Fruit fly (Drosophila melanogaster) whole organism, embryonic: ENCODE data around the gene Ing5.

Experiments
- Ada2b ChIP-seq: fragments of 200-800 bp; sonication (Bioruptor generic); IDR thresholded peaks from 2 replicates; pipeline ENCODE4 v1.3.6; 2022; ENCODE audit warnings: missing biosample characterization, missing genetic modification characterization
- Asciz ChIP-seq: fragments of 200-800 bp; sonication (Bioruptor generic); optimal IDR thresholded peaks from 2 replicates; lab custom pipeline; 2017; ENCODE audit warnings: missing biosample characterization, mild to moderate bottlenecking, missing genetic modification characterization, missing genetic modification reagents
- Bdp1 ChIP-seq: fragments of 200-800 bp; sonication (Bioruptor generic); optimal IDR thresholded peaks from 3 replicates; lab custom pipeline; 2016; ENCODE audit warnings: missing biosample characterization, missing genetic modification characterization
- Bgb ChIP-seq: fragments of 200-800 bp; sonication (Bioruptor generic); IDR thresholded peaks from 2 replicates; pipeline ENCODE4 v1.3.6; 2022; ENCODE audit warnings: missing biosample characterization, missing genetic modification characterization; ENCODE audit not compliant: partially characterized antibody
- Bteb2 ChIP-seq: fragments of 200-800 bp; sonication (Bioruptor generic); optimal IDR thresholded peaks from 2 replicates; lab custom pipeline; 2016; ENCODE audit warnings: missing biosample characterization, missing genetic modification characterization
- CG10209 ChIP-seq: fragments of 200-800 bp; sonication (Bioruptor generic); optimal IDR thresholded peaks from 3 replicates; lab custom pipeline; 2017; ENCODE audit warnings: missing biosample characterization, mild to moderate bottlenecking, missing genetic modification characterization, missing genetic modification reagents
- CG10543 ChIP-seq: fragments of 200-800 bp; sonication (Bioruptor generic); optimal IDR thresholded peaks from 3 replicates; lab custom pipeline; 2017; ENCODE audit warnings: missing biosample characterization, mild to moderate bottlenecking, missing genetic modification characterization, moderate library complexity
- CG10654 ChIP-seq: fragments of 200-800 bp; sonication (Bioruptor generic); optimal IDR thresholded peaks from 2 replicates; lab custom pipeline; 2016; ENCODE audit warnings: missing biosample characterization, missing genetic modification characterization
- CG11093 ChIP-seq: fragments of 200-800 bp; sonication (Bioruptor generic); IDR thresholded peaks from 3 replicates; pipeline ENCODE4 v1.3.6; 2022; ENCODE audit warnings: missing biosample characterization, missing genetic modification characterization
- CG11560 ChIP-seq: fragments of 200-800 bp; sonication (Bioruptor generic); IDR thresholded peaks from 3 replicates; pipeline ENCODE4 v1.3.6; 2022; ENCODE audit warnings: missing biosample characterization, missing genetic modification characterization
- CG11696 ChIP-seq: fragments of 200-800 bp; sonication (Bioruptor generic); IDR thresholded peaks from 2 replicates; pipeline ENCODE4 v1.3.6; 2022; ENCODE audit warnings: missing biosample characterization, missing genetic modification characterization
- CG12155 ChIP-seq: fragments of 200-800 bp; sonication (Bioruptor generic); optimal IDR thresholded peaks from 3 replicates; lab custom pipeline; 2016; ENCODE audit warnings: missing biosample characterization, missing genetic modification characterization
- CG14860 ChIP-seq: fragments of 200-800 bp; sonication (Bioruptor generic); IDR thresholded peaks from 3 replicates; pipeline ENCODE4 v1.3.6; 2022; ENCODE audit warnings: missing biosample characterization, missing genetic modification characterization; ENCODE audit not compliant: partially characterized antibody
- CG17328 ChIP-seq: fragments of 200-800 bp; sonication (Bioruptor generic); IDR thresholded peaks from 2 replicates; pipeline ENCODE4 v1.3.6; 2022; ENCODE audit warnings: missing biosample characterization, missing genetic modification characterization
- CG18262 ChIP-seq: fragments of 200-800 bp; optimal IDR thresholded peaks from 3 replicates; lab custom pipeline; 2019; ENCODE audit warnings: missing biosample characterization, mild to moderate bottlenecking, missing genetic modification characterization, moderate library complexity
- CG31365 ChIP-seq: fragments of 200-800 bp; sonication (Bioruptor generic); optimal IDR thresholded peaks from 2 replicates; lab custom pipeline; 2018; ENCODE audit warnings: missing biosample characterization, mild to moderate bottlenecking, missing genetic modification characterization
- CG32767 ChIP-seq: fragments of 200-800 bp; sonication (Bioruptor generic); IDR thresholded peaks from 2 replicates; pipeline ENCODE4 v1.3.6; 2022; ENCODE audit warnings: missing biosample characterization, missing genetic modification characterization
- CG33213 ChIP-seq: fragments of 200-800 bp; sonication (Bioruptor generic); optimal IDR thresholded peaks from 3 replicates; lab custom pipeline; 2016; ENCODE audit warnings: missing biosample characterization, missing genetic modification characterization
- CG34376 ChIP-seq: fragments of 200-800 bp; sonication (Bioruptor generic); optimal IDR thresholded peaks from 2 replicates; lab custom pipeline; 2018; ENCODE audit warnings: missing biosample characterization, mild to moderate bottlenecking, missing genetic modification characterization
- CG4707 ChIP-seq: fragments of 200-800 bp; sonication (Bioruptor generic); optimal IDR thresholded peaks from 2 replicates; lab custom pipeline; 2018; ENCODE audit warnings: missing biosample characterization, mild to moderate bottlenecking, missing genetic modification characterization, moderate library complexity
- Camta ChIP-seq: fragments of 200-800 bp; sonication (Bioruptor generic); optimal IDR thresholded peaks from 2 replicates; lab custom pipeline; 2016; ENCODE audit warnings: missing biosample characterization, missing genetic modification characterization
- CrebB ChIP-seq: fragments of 200-800 bp; sonication (Bioruptor generic); optimal IDR thresholded peaks from 3 replicates; lab custom pipeline; 2018; ENCODE audit warnings: missing biosample characterization, mild to moderate bottlenecking, missing genetic modification characterization
- Dip3 ChIP-seq: fragments of 200-800 bp; sonication (Bioruptor generic); optimal IDR thresholded peaks from 3 replicates; lab custom pipeline; 2016; ENCODE audit warnings: missing biosample characterization, missing genetic modification characterization
- Dref ChIP-seq: fragments of 200-800 bp; sonication (Bioruptor generic); IDR thresholded peaks from 2 replicates; pipeline ENCODE4 v1.3.6; 2022; ENCODE audit warnings: missing biosample characterization, missing genetic modification characterization
- Fer1 ChIP-seq: fragments of 200-800 bp; sonication (Bioruptor generic); optimal IDR thresholded peaks from 2 replicates; lab custom pipeline; 2017; ENCODE audit warnings: missing biosample characterization, mild to moderate bottlenecking, missing genetic modification characterization
- Hand ChIP-seq: fragments of 200-800 bp; sonication (Bioruptor generic); optimal IDR thresholded peaks from 2 replicates; lab custom pipeline; 2017; ENCODE audit warnings: mild to moderate bottlenecking, missing biosample characterization, missing genetic modification reagents, missing genetic modification characterization
- Med ChIP-seq: fragments of 200-800 bp; sonication (Bioruptor generic); peaks from one replicate; lab custom pipeline; 2016; ENCODE audit warnings: missing biosample characterization, missing genetic modification characterization, mild to moderate bottlenecking, inconsistent platforms, moderate library complexity
- Mrtf ChIP-seq: fragments of 200-800 bp; sonication (Bioruptor generic); IDR thresholded peaks from 3 replicates; pipeline ENCODE4 v1.3.6; 2022; ENCODE audit warnings: missing biosample characterization, missing genetic modification characterization
- Opbp ChIP-seq: fragments of 200-800 bp; sonication (Bioruptor generic); IDR thresholded peaks from 3 replicates; pipeline ENCODE4 v1.3.6; 2022; ENCODE audit warnings: missing biosample characterization, missing genetic modification characterization; ENCODE audit not compliant: partially characterized antibody
- Poxn ChIP-seq: fragments of 200-800 bp; sonication (Bioruptor generic); IDR thresholded peaks from 2 replicates; pipeline ENCODE4 v1.3.6; 2022; ENCODE audit warnings: missing biosample characterization, missing genetic modification characterization
- Sin3A ChIP-seq: fragments of >200 bp; optimal IDR thresholded peaks from 2 replicates; lab custom pipeline; 2018
- YL-1 ChIP-seq: fragments of 200-800 bp; sonication (Bioruptor generic); optimal IDR thresholded peaks from 3 replicates; lab custom pipeline; 2017; ENCODE audit warnings: missing biosample characterization, mild to moderate bottlenecking, missing genetic modification characterization
- ara ChIP-seq: fragments of 200-800 bp; sonication (Bioruptor generic); IDR thresholded peaks from 2 replicates; pipeline ENCODE4 v1.3.6; 2022; ENCODE audit warnings: missing biosample characterization, missing genetic modification characterization
- az2 ChIP-seq: fragments of 200-800 bp; sonication (Bioruptor generic); optimal IDR thresholded peaks from 3 replicates; lab custom pipeline; 2016; ENCODE audit warnings: missing biosample characterization, missing genetic modification characterization
- bbx ChIP-seq: fragments of 200-800 bp; sonication (Bioruptor generic); IDR thresholded peaks from 2 replicates; pipeline ENCODE4 v1.3.6; 2022; ENCODE audit warnings: missing biosample characterization, missing genetic modification characterization; ENCODE audit not compliant: partially characterized antibody
- en ChIP-seq: fragments of 200-800 bp; sonication (Bioruptor generic); optimal IDR thresholded peaks from 2 replicates; lab custom pipeline; 2016; ENCODE audit warnings: missing biosample characterization, missing genetic modification characterization
- eyg ChIP-seq: fragments of 200-800 bp; sonication (Bioruptor generic); optimal IDR thresholded peaks from 3 replicates; lab custom pipeline; 2016; ENCODE audit warnings: missing biosample characterization, missing genetic modification characterization
- gsb-n ChIP-seq: fragments of 200-800 bp; sonication (Bioruptor generic); optimal IDR thresholded peaks from 3 replicates; lab custom pipeline; 2018; ENCODE audit warnings: missing biosample characterization, mild to moderate bottlenecking, missing genetic modification characterization
- kah ChIP-seq: fragments of 200-800 bp; sonication (Bioruptor generic); optimal IDR thresholded peaks from 2 replicates; lab custom pipeline; 2018; ENCODE audit warnings: missing biosample characterization, mild to moderate bottlenecking, missing genetic modification characterization
- kay ChIP-seq: fragments of 200-800 bp; sonication (Bioruptor generic); optimal IDR thresholded peaks from 2 replicates; lab custom pipeline; 2016; ENCODE audit warnings: missing biosample characterization, missing genetic modification characterization
- luna ChIP-seq: fragments of 200-800 bp; sonication (Bioruptor generic); optimal IDR thresholded peaks from 2 replicates; lab custom pipeline; 2016; ENCODE audit warnings: missing biosample characterization, missing genetic modification characterization
- mld ChIP-seq: fragments of 200-800 bp; sonication (Bioruptor generic); IDR thresholded peaks from 3 replicates; pipeline ENCODE4 v1.3.6; 2022; ENCODE audit warnings: missing biosample characterization, missing genetic modification characterization; ENCODE audit not compliant: partially characterized antibody
- rib ChIP-seq: fragments of 200-800 bp; sonication (Bioruptor generic); IDR thresholded peaks from 2 replicates; pipeline ENCODE4 v1.3.6; 2022; ENCODE audit warnings: missing biosample characterization, missing genetic modification characterization
- sug ChIP-seq: fragments of 200-800 bp; optimal IDR thresholded peaks from 2 replicates; lab custom pipeline; 2019; ENCODE audit warnings: missing biosample characterization, mild to moderate bottlenecking, missing genetic modification characterization, moderate library complexity
- ttk ChIP-seq: fragments of 200-800 bp; sonication (Bioruptor generic); IDR thresholded peaks from 2 replicates; pipeline ENCODE4 v2.1.2; 2022; ENCODE audit warnings: missing biosample characterization, missing genetic modification characterization
- vfl ChIP-seq: fragments of 200-800 bp; sonication (Bioruptor generic); optimal IDR thresholded peaks from 2 replicates; lab custom pipeline; 2016; ENCODE audit warnings: missing biosample characterization, missing genetic modification characterization
- vnd ChIP-seq: fragments of 200-800 bp; sonication (Bioruptor generic); IDR thresholded peaks from 3 replicates; pipeline ENCODE4 v1.3.6; 2022; ENCODE audit warnings: missing biosample characterization, missing genetic modification characterization; ENCODE audit not compliant: partially characterized antibody
- wdn ChIP-seq: fragments of 200-800 bp; sonication (Bioruptor generic); IDR thresholded peaks from 2 replicates; pipeline ENCODE4 v1.3.6; 2022; ENCODE audit warnings: missing biosample characterization, missing genetic modification characterization
- z ChIP-seq: fragments of 200-800 bp; sonication (Bioruptor generic); IDR thresholded peaks from 3 replicates; pipeline ENCODE4 v1.3.6; 2022; ENCODE audit warnings: missing biosample characterization, missing genetic modification characterization
- zen2 ChIP-seq: fragments of 200-800 bp; sonication (Bioruptor generic); IDR thresholded peaks from 3 replicates; pipeline ENCODE4 v1.3.6; 2022; ENCODE audit warnings: missing biosample characterization, missing genetic modification characterization; ENCODE audit not compliant: partially characterized antibody

Gene Ing5

dm6 chr2L:13387255-13387654 lies at the start of gene Ing5, which contains the start of gene CG7099 (continued):
- peak; percentile 94 for TF ChIP-seq Mrtf
- peak; percentile 94 for TF ChIP-seq Dip3 (GFP tag; lab: Kevin White, UChicago)
- TF ChIP-seq CrebB (tag; lab: Kevin White, UChicago), result peak; percentile 89
- peak; percentile 93 for TF ChIP-seq rib
- peak; percentile 95 for TF ChIP-seq CG10209 (GFP tag; lab: Kevin White, UChicago)
- TF ChIP-seq vnd (GFP tag; lab: Robert Waterston, UW), result peak; percentile 57; the same call in 1 of the 3 replicates
- peak; percentile 96 for TF ChIP-seq CG17328
- TF ChIP-seq ttk (GFP tag; lab: Robert Waterston, UW), result peak; percentile 95
- peak; percentile 81 for TF ChIP-seq CG33213
- TF ChIP-seq eyg (GFP tag; lab: Kevin White, UChicago), result peak; percentile 68
- peak; percentile 96 for TF ChIP-seq CG10654
- peak; percentile 97 for TF ChIP-seq az2 (GFP tag; lab: Kevin White, UChicago)
- TF ChIP-seq Sin3A (lab: Kevin White, UChicago), result no peak
- TF ChIP-seq mld (GFP tag; lab: Robert Waterston, UW), result no peak
- peak; percentile 88 for TF ChIP-seq CG34376 (GFP tag; lab: Kevin White, UChicago)
- TF ChIP-seq zen2 (GFP tag; lab: Robert Waterston, UW), result no peak; the same call in 2 of the 3 replicates
- TF ChIP-seq CG12155, result peak; percentile 96
- TF ChIP-seq Camta (GFP tag; lab: Kevin White, UChicago), result peak; percentile 92
- TF ChIP-seq Med (GFP tag; lab: Kevin White, UChicago), result peak; percentile 98
- TF ChIP-seq Bdp1 (GFP tag; lab: Kevin White, UChicago), result peak; percentile 93
- peak; percentile 95 for TF ChIP-seq CG11093
- peak; percentile 94 for TF ChIP-seq Fer1 (GFP tag; lab: Kevin White, UChicago)
- peak; percentile 92 for TF ChIP-seq wdn (GFP tag; lab: Robert Waterston, UW)
- peak; percentile 87 for TF ChIP-seq CG11560
- peak; percentile 91 for TF ChIP-seq Bteb2
- peak; percentile 62; the same call in 2 of the 3 replicates for TF ChIP-seq CG14860 (GFP tag; lab: Robert Waterston, UW)
- TF ChIP-seq Hand (GFP tag; lab: Kevin White, UChicago), result peak; percentile 81
- TF ChIP-seq CG11696 (GFP tag; lab: Robert Waterston, UW), result peak; percentile 82
- TF ChIP-seq kah, result peak; percentile 85
- TF ChIP-seq luna, result peak; percentile 54
- TF ChIP-seq sug (tag; lab: Kevin White, UChicago), result peak; percentile 96
- TF ChIP-seq Ada2b, result peak; percentile 98
- TF ChIP-seq CG4707, result peak; percentile 82
- TF ChIP-seq Opbp (GFP tag; lab: Robert Waterston, UW), result peak; percentile 65; the same call in 2 of the 3 replicates
- TF ChIP-seq Dref (GFP tag; lab: Robert Waterston, UW), result peak; percentile 75
- peak; percentile 95 for TF ChIP-seq CG18262 (tag; lab: Kevin White, UChicago)
- TF ChIP-seq Asciz (GFP tag; lab: Kevin White, UChicago), result peak; percentile 90
- peak; percentile 92 for TF ChIP-seq YL-1 (GFP tag; lab: Kevin White, UChicago)
- TF ChIP-seq z, result peak; percentile 49; the same call in 1 of the 3 replicates
- TF ChIP-seq Bgb (GFP tag; lab: Robert Waterston, UW), result peak; percentile 75
- peak; percentile 53 for TF ChIP-seq bbx (GFP tag; lab: Robert Waterston, UW)
- no peak for TF ChIP-seq CG31365
- TF ChIP-seq Poxn (GFP tag; lab: Robert Waterston, UW), result peak; percentile 90
- TF ChIP-seq ara, result peak; percentile 96
- peak; percentile 92 for TF ChIP-seq CG10543 (GFP tag; lab: Kevin White, UChicago)
- peak; percentile 95 for TF ChIP-seq CG32767 (GFP tag; lab: Robert Waterston, UW)
- peak; percentile 93 for TF ChIP-seq kay (GFP tag; lab: Kevin White, UChicago)
- TF ChIP-seq en (GFP tag; lab: Kevin White, UChicago), result peak; percentile 60
- TF ChIP-seq gsb-n (tag; lab: Kevin White, UChicago), result peak; percentile 94
- TF ChIP-seq vfl (GFP tag; lab: Kevin White, UChicago), result peak; percentile 94
